Worm (Caenorhabditis elegans) whole organism, L4 larva: ENCODE results near the gene R04E5.9.

Experiments used
- F10B5.3 ChIP-seq: sonication (generic microtip); optimal IDR thresholded peaks from 2 replicates; lab custom pipeline; 2016; ENCODE audit warnings: mild to moderate bottlenecking, missing genetic modification characterization, missing compliant biosample characterization
- F37D6.2 ChIP-seq: sonication (generic microtip); optimal IDR thresholded peaks from 2 replicates; lab custom pipeline; 2016; ENCODE audit warnings: mild to moderate bottlenecking, missing genetic modification characterization, missing compliant biosample characterization
- F49E8.2 ChIP-seq: sonication (generic microtip); optimal IDR thresholded peaks from 2 replicates; lab custom pipeline; 2016; ENCODE audit warnings: missing compliant biosample characterization, mild to moderate bottlenecking, missing genetic modification characterization, borderline replicate concordance
- T26A8.4 ChIP-seq: fragments of 200-800 bp; sonication (Bioruptor generic); IDR thresholded peaks from 2 replicates; pipeline ENCODE4 v1.3.6; 2022; ENCODE audit warnings: missing genetic modification characterization, missing compliant biosample characterization
- Y48G9A.11 ChIP-seq: fragments of 200-800 bp; sonication (Bioruptor generic); IDR thresholded peaks from 2 replicates; pipeline ENCODE4 v1.3.6; 2022; ENCODE audit warnings: missing genetic modification reagents, missing genetic modification characterization, missing compliant biosample characterization
- Y5F2A.4 ChIP-seq: fragments of 200-800 bp; sonication (Bioruptor generic); optimal IDR thresholded peaks from 2 replicates; lab custom pipeline; 2018; ENCODE audit warnings: mild to moderate bottlenecking, missing genetic modification characterization, missing compliant biosample characterization
- ZK337.2 ChIP-seq: fragments of 200-800 bp; sonication (Bioruptor generic); IDR thresholded peaks from 2 replicates; pipeline ENCODE4 v1.3.6; 2022; ENCODE audit warnings: missing genetic modification reagents, missing genetic modification characterization, missing compliant biosample characterization
- ZK546.5 ChIP-seq, 2 experiments: sonication (generic microtip); optimal IDR thresholded peaks; 2 replicates each; lab custom pipeline; 2017; ENCODE audit warnings: missing biosample characterization in 2 of 2, missing genetic modification characterization in 2 of 2
- aha-1 ChIP-seq: fragments of 150-350 bp; peaks from one replicate; lab custom pipeline; 2014; ENCODE audit warnings: missing biosample characterization, missing genetic modification characterization
- aly-2 ChIP-seq: sonication (generic microtip); optimal IDR thresholded peaks from 2 replicates; lab custom pipeline; 2018; ENCODE audit warnings: missing biosample characterization, missing genetic modification characterization
- ama-1 ChIP-seq: fragments of 150-350 bp; optimal IDR thresholded peaks from 2 replicates; lab custom pipeline; 2014; ENCODE audit warnings: inconsistent platforms, mixed read lengths
- ceh-20 ChIP-seq: fragments of 200-800 bp; sonication (Bioruptor generic); IDR thresholded peaks from 2 replicates; pipeline ENCODE4 v1.3.6; 2022; ENCODE audit warnings: missing genetic modification reagents, missing genetic modification characterization, missing compliant biosample characterization
- ceh-44 ChIP-seq: fragments of 200-800 bp; sonication (Bioruptor generic); IDR thresholded peaks from 2 replicates; pipeline ENCODE4 v1.3.6; 2022; ENCODE audit warnings: missing genetic modification reagents, missing genetic modification characterization, missing compliant biosample characterization
- ceh-62 ChIP-seq: sonication (generic microtip); optimal IDR thresholded peaks from 2 replicates; lab custom pipeline; 2017; ENCODE audit warnings: missing biosample characterization, missing genetic modification characterization
- ces-1 ChIP-seq: fragments of 150-350 bp; sonication (generic microtip); optimal IDR thresholded peaks from 4 replicates; lab custom pipeline; 2014; ENCODE audit warnings: missing biosample characterization, missing genetic modification reagents, missing genetic modification characterization
- ctbp-1 ChIP-seq: fragments of 200-800 bp; sonication (Bioruptor generic); IDR thresholded peaks from 2 replicates; pipeline ENCODE4 v1.3.6; 2022; ENCODE audit warnings: missing genetic modification reagents, missing genetic modification characterization, missing compliant biosample characterization
- daf-16 ChIP-seq, 3 experiments: sonication (generic microtip); optimal IDR thresholded peaks; 2 replicates each; lab custom pipeline; 2016 to 2017; ENCODE audit warnings: missing genetic modification characterization in 3 of 3, missing genetic modification reagents in 3 of 3, mild to moderate bottlenecking in 2 of 3, missing compliant biosample characterization in 2 of 3, missing biosample characterization in 1 of 3, moderate library complexity in 1 of 3
- daf-19 ChIP-seq: fragments of 200-800 bp; sonication (Bioruptor generic); conservative IDR thresholded peaks from 2 replicates; pipeline ENCODE4 v1.3.6; 2022; ENCODE audit warnings: missing genetic modification characterization, missing compliant biosample characterization
- dmd-8 ChIP-seq: fragments of 200-800 bp; sonication (Bioruptor generic); IDR thresholded peaks from 2 replicates; pipeline ENCODE4 v1.3.6; 2022; ENCODE audit warnings: missing genetic modification characterization, missing compliant biosample characterization
- duxl-1 ChIP-seq: sonication (generic microtip); optimal IDR thresholded peaks from 2 replicates; lab custom pipeline; 2016; ENCODE audit warnings: mild to moderate bottlenecking, missing genetic modification characterization, moderate library complexity, missing compliant biosample characterization; ENCODE audit not compliant: poor library complexity
- dve-1 ChIP-seq: sonication (generic microtip); optimal IDR thresholded peaks from 2 replicates; lab custom pipeline; 2017; ENCODE audit warnings: antibody characterized with exemption, mild to moderate bottlenecking, missing genetic modification characterization, missing compliant biosample characterization; ENCODE audit not compliant: insufficient read depth
- egl-43 ChIP-seq: fragments of 200-800 bp; sonication (Bioruptor generic); IDR thresholded peaks from 2 replicates; pipeline ENCODE4 v1.3.6; 2022; ENCODE audit warnings: missing genetic modification reagents, missing genetic modification characterization, missing compliant biosample characterization
- fkh-10 ChIP-seq: fragments of 150-350 bp; optimal IDR thresholded peaks from 2 replicates; lab custom pipeline; 2014; ENCODE audit warnings: missing biosample characterization, missing genetic modification reagents, missing genetic modification characterization
- fos-1 ChIP-seq: fragments of 150-350 bp; optimal IDR thresholded peaks from 2 replicates; lab custom pipeline; 2014; ENCODE audit warnings: missing biosample characterization, missing genetic modification characterization
- gei-8 ChIP-seq: fragments of 200-800 bp; sonication (Bioruptor generic); optimal IDR thresholded peaks from 2 replicates; lab custom pipeline; 2018; ENCODE audit warnings: mild to moderate bottlenecking, missing genetic modification characterization, missing compliant biosample characterization
- hlh-11 ChIP-seq: fragments of 200-800 bp; sonication (Bioruptor generic); optimal IDR thresholded peaks from 2 replicates; lab custom pipeline; 2018; ENCODE audit warnings: mild to moderate bottlenecking, missing genetic modification characterization, missing compliant biosample characterization
- hlh-30 ChIP-seq: sonication (generic microtip); optimal IDR thresholded peaks from 2 replicates; lab custom pipeline; 2017; ENCODE audit warnings: antibody characterized with exemption, mild to moderate bottlenecking, missing genetic modification characterization, missing compliant biosample characterization; ENCODE audit not compliant: insufficient read depth
- lin-1 ChIP-seq: fragments of 200-800 bp; sonication (Bioruptor generic); IDR thresholded peaks from 2 replicates; pipeline ENCODE4 v1.3.6; 2022; ENCODE audit warnings: missing genetic modification reagents, missing genetic modification characterization, missing compliant biosample characterization
- lin-15B ChIP-seq: fragments of 150-350 bp; sonication (generic microtip); optimal IDR thresholded peaks from 3 replicates; lab custom pipeline; 2014; ENCODE audit warnings: missing biosample characterization, missing genetic modification characterization
- lin-29 ChIP-seq: fragments of 200-800 bp; sonication (Bioruptor generic); IDR thresholded peaks from 2 replicates; pipeline ENCODE4 v1.3.6; 2022; ENCODE audit warnings: missing genetic modification reagents, missing genetic modification characterization, missing compliant biosample characterization
- lsy-2 ChIP-seq, 2 experiments: fragments of 150-350 bp in 1 of 2; sonication (generic microtip) in 1 of 2; optimal IDR thresholded peaks; 2 replicates each; lab custom pipeline; 2014 to 2017; ENCODE audit warnings: missing biosample characterization in 2 of 2, missing genetic modification characterization in 2 of 2
- mdl-1 ChIP-seq, 2 experiments: fragments of 150-350 bp in 1 of 2; sonication (generic microtip) in 1 of 2; optimal IDR thresholded peaks; 2 replicates each; lab custom pipeline; 2014 to 2017; ENCODE audit warnings: missing biosample characterization in 2 of 2, missing genetic modification characterization in 2 of 2
- mep-1 ChIP-seq: fragments of 150-350 bp; sonication (generic microtip); optimal IDR thresholded peaks from 3 replicates; lab custom pipeline; 2014; ENCODE audit warnings: missing biosample characterization, missing genetic modification characterization
- mes-2 ChIP-seq: sonication (generic microtip); optimal IDR thresholded peaks from 2 replicates; lab custom pipeline; 2016; ENCODE audit warnings: missing genotype, mild to moderate bottlenecking, missing genetic modification characterization, missing compliant biosample characterization; ENCODE audit not compliant: poor library complexity, severe bottlenecking
- pha-4 ChIP-seq, 2 experiments: fragments of 150-350 bp in 1 of 2; fragments of 200-800 bp in 1 of 2; sonication (Bioruptor generic) in 1 of 2; IDR thresholded peaks in 1 of 2; optimal IDR thresholded peaks in 1 of 2; 2 replicates each; pipeline versions ENCODE4 v1.3.6 to Lab custom; 2014 to 2022; ENCODE audit warnings: missing genetic modification characterization in 2 of 2, missing genetic modification reagents in 2 of 2, missing biosample characterization in 1 of 2, missing compliant biosample characterization in 1 of 2
- php-3 ChIP-seq: fragments of 200-800 bp; sonication (Bioruptor generic); IDR thresholded peaks from 2 replicates; pipeline ENCODE4 v1.3.6; 2022; ENCODE audit warnings: missing genetic modification reagents, missing genetic modification characterization, missing compliant biosample characterization
- rbr-2 ChIP-seq: sonication (generic microtip); optimal IDR thresholded peaks from 2 replicates; lab custom pipeline; 2016; ENCODE audit warnings: missing genotype, missing genetic modification characterization, missing compliant biosample characterization
- set-16 ChIP-seq: fragments of 200-800 bp; sonication (Bioruptor generic); IDR thresholded peaks from 2 replicates; pipeline ENCODE4 v1.3.6; 2022; ENCODE audit warnings: missing genetic modification reagents, missing genetic modification characterization, missing compliant biosample characterization
- tra-1 ChIP-seq: fragments of 200-800 bp; sonication (Bioruptor generic); IDR thresholded peaks from 2 replicates; pipeline ENCODE4 v1.3.6; 2022; ENCODE audit warnings: missing genetic modification reagents, missing genetic modification characterization, missing compliant biosample characterization
- unc-39 ChIP-seq: sonication (generic microtip); optimal IDR thresholded peaks from 2 replicates; lab custom pipeline; 2017; ENCODE audit warnings: missing biosample characterization, missing genetic modification characterization
- unc-62 ChIP-seq, 3 experiments: fragments of 150-350 bp in 1 of 3; sonication (generic microtip); optimal IDR thresholded peaks in 2 of 3; peaks in 1 of 3; 1 replicate in 1 of 3; 2 replicates in 2 of 3; lab custom pipeline; 2014 to 2017; ENCODE audit warnings: missing biosample characterization in 3 of 3, missing genetic modification characterization in 3 of 3, missing genetic modification reagents in 3 of 3, missing genotype in 1 of 3
- zfp-3 ChIP-seq: fragments of 200-800 bp; sonication (Bioruptor generic); conservative IDR thresholded peaks from 2 replicates; pipeline ENCODE4 v1.3.6; 2022; ENCODE audit warnings: missing genetic modification reagents, missing genetic modification characterization, missing compliant biosample characterization
- zip-11 ChIP-seq: fragments of 200-800 bp; sonication (Bioruptor generic); IDR thresholded peaks from 2 replicates; pipeline ENCODE4 v1.3.6; 2022; ENCODE audit warnings: missing genetic modification characterization, missing compliant biosample characterization
- zip-2 ChIP-seq: fragments of 150-350 bp; optimal IDR thresholded peaks from 2 replicates; lab custom pipeline; 2014; ENCODE audit warnings: missing biosample characterization, missing genetic modification characterization
- ztf-7 ChIP-seq: fragments of 150-350 bp; optimal IDR thresholded peaks from 2 replicates; lab custom pipeline; 2014; ENCODE audit warnings: missing biosample characterization, missing genetic modification characterization

The R04E5.9 gene

DNA sequence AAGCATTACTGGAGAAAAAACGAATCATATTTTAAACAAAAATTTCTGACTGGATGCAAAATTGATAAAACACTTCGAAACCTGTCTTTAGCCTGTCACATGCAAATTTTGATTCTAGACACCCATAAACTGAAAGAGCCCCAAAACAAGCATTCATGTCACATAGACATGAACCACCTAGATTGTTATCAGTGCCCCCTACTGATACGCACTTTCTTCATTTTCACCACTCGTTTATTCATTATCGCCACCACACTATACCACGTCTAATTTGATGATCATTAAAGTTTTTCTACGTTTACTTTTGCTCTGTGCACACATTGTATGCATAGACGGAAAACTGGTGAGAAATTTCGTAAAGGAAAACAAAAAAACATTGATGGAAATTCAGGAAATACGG is 974 bp upstream of the R04E5.9 start, which contains the start of gene cnnm-2 (continued):
- TF ChIP-seq pha-4 (GFP tag; IDR thresholded peaks at IDR 0.05; lab: Robert Waterston, UW) (no peak), pha-4 (tag; optimal IDR thresholded peaks at IDR 0.05; lab: Kevin White, UChicago) (no peak), ZK337.2 (GFP tag; lab: Robert Waterston, UW) (no peak), fkh-10 (no peak), Y48G9A.11 (GFP tag; lab: Robert Waterston, UW) (no peak), duxl-1 (tag; lab: Kevin White, UChicago) (no peak), lin-15B (tag; lab: Kevin White, UChicago) (no peak), tra-1 (peak; percentile 68; the same call in 1 of the 2 replicates), lin-29 (no peak), F49E8.2 (no peak), zip-11 (no peak), hlh-30 (tag; lab: Kevin White, UChicago) (peak; percentile 15), gei-8 (GFP tag; lab: Kevin White, UChicago) (no peak), fos-1 (tag; lab: Kevin White, UChicago) (no peak), php-3 (GFP tag; lab: Robert Waterston, UW) (peak; percentile 69; the same call in 1 of the 2 replicates), mes-2 (tag; lab: Kevin White, UChicago) (peak; percentile 33), zfp-3 (GFP tag; lab: Robert Waterston, UW) (no peak), F10B5.3 (tag; lab: Kevin White, UChicago) (no peak), dmd-8 (GFP tag; lab: Robert Waterston, UW) (no peak), ztf-7 (tag; lab: Kevin White, UChicago) (no peak), ceh-62 (tag; lab: Kevin White, UChicago) (no peak), dve-1 (tag; lab: Kevin White, UChicago) (peak; percentile 78), egl-43 (GFP tag; lab: Robert Waterston, UW) (no peak), T26A8.4 (no peak), aly-2 (tag; lab: Kevin White, UChicago) (no peak)

ce11 chrX:8808740-8809139 is 2.2 kb downstream of the R04E5.9 start:
- peak in 1 of 2 experiments; percentile 97 for TF ChIP-seq unc-62 (GFP tag; optimal IDR thresholded peaks at IDR 0.05 in 1 of 2; lab: Kevin White, UChicago)
- TF ChIP-seq unc-62 (tag; optimal IDR thresholded peaks at IDR 0.05; lab: Kevin White, UChicago): no peak
- TF ChIP-seq egl-43 (GFP tag; lab: Robert Waterston, UW): no peak
- TF ChIP-seq ceh-20 (GFP tag; lab: Robert Waterston, UW): 0 out of 2 replicates have a peak, but pooled peaks have one; percentile 16
- TF ChIP-seq, all 104 proteins: peak for 2

ce11 chrX:8806070-8806799 is 4.7 kb downstream of the R04E5.9 start, which contains the start of gene R04E5.8:
R04E5.8 (minus strand) TSS chrX:8806120.
- TF ChIP-seq ctbp-1 (GFP tag; lab: Robert Waterston, UW): peak; percentile 77
- no peak for TF ChIP-seq lin-1
- TF ChIP-seq rbr-2 (tag; lab: Kevin White, UChicago): peak; percentile 73
- TF ChIP-seq hlh-11 (tag; lab: Kevin White, UChicago): peak; percentile 14
- TF ChIP-seq daf-16 (GFP tag; optimal IDR thresholded peaks at IDR 0.05; lab: Kevin White, UChicago): no peak
- TF ChIP-seq daf-16 (tag; optimal IDR thresholded peaks at IDR 0.05; lab: Kevin White, UChicago): no peak
- peak; percentile 77; the same call in 1 of the 2 replicates for TF ChIP-seq egl-43 (GFP tag; lab: Robert Waterston, UW)
- peak in 1 of 2 experiments; percentile 38 for TF ChIP-seq lsy-2 (tag; optimal IDR thresholded peaks at IDR 0.05; lab: Kevin White, UChicago)
- TF ChIP-seq Y5F2A.4: no peak
- 0 out of 2 replicates have a peak, but pooled peaks have one; percentile 4 for TF ChIP-seq ceh-44 (GFP tag; lab: Robert Waterston, UW)
- peak; percentile 51 for TF ChIP-seq mep-1 (tag; lab: Kevin White, UChicago)
- TF ChIP-seq hlh-30 (tag; lab: Kevin White, UChicago): peak; percentile 84
- TF ChIP-seq zip-2 (tag; lab: Kevin White, UChicago): no peak
- no peak for TF ChIP-seq unc-39
- TF ChIP-seq ZK546.5 (tag; optimal IDR thresholded peaks at IDR 0.05; lab: Kevin White, UChicago): no peak
- TF ChIP-seq ces-1 (GFP tag; lab: Kevin White, UChicago): no peak
- TF ChIP-seq F37D6.2: peak; percentile 38
- TF ChIP-seq ama-1 (lab: Kevin White, UChicago): no peak
- TF ChIP-seq set-16 (GFP tag; lab: Robert Waterston, UW): peak; percentile 93
- peak; percentile 39 for TF ChIP-seq aha-1
- TF ChIP-seq daf-19 (GFP tag; lab: Robert Waterston, UW): no peak
- TF ChIP-seq mdl-1 (tag; optimal IDR thresholded peaks at IDR 0.05; lab: Kevin White, UChicago): peak in 1 of 2 experiments; percentile 78
